Worm (Caenorhabditis elegans) whole organism, late embryonic: ENCODE measurements around the gene F46F5.8.

Source experiments
- C08G9.2 ChIP-seq: sonication (generic microtip); optimal IDR thresholded peaks from 2 replicates; lab custom pipeline; 2016; ENCODE audit warnings: mild to moderate bottlenecking, missing genetic modification characterization, moderate library complexity, missing compliant biosample characterization
- K09A11.1 ChIP-seq: sonication (generic microtip); optimal IDR thresholded peaks from 2 replicates; lab custom pipeline; 2017; ENCODE audit warnings: antibody characterized with exemption, mild to moderate bottlenecking, missing genetic modification characterization, missing compliant biosample characterization; ENCODE audit not compliant: insufficient read depth
- T23F11.4 ChIP-seq: fragments of 200-800 bp; sonication (Bioruptor generic); optimal IDR thresholded peaks from 2 replicates; lab custom pipeline; 2018; ENCODE audit warnings: mild to moderate bottlenecking, missing genetic modification characterization, missing compliant biosample characterization
- ceh-18 ChIP-seq: sonication (generic microtip); optimal IDR thresholded peaks from 2 replicates; lab custom pipeline; 2016; ENCODE audit warnings: missing genetic modification characterization, missing compliant biosample characterization
- ceh-19 ChIP-seq: fragments of 200-800 bp; sonication (Bioruptor generic); optimal IDR thresholded peaks from 2 replicates; lab custom pipeline; 2018; ENCODE audit warnings: mild to moderate bottlenecking, missing genetic modification characterization, missing compliant biosample characterization
- ceh-2 ChIP-seq: sonication (generic microtip); optimal IDR thresholded peaks from 2 replicates; lab custom pipeline; 2016; ENCODE audit warnings: missing genotype, missing genetic modification characterization, missing compliant biosample characterization
- ceh-22 ChIP-seq: sonication (generic microtip); optimal IDR thresholded peaks from 2 replicates; lab custom pipeline; 2017; ENCODE audit warnings: missing biosample characterization, missing genetic modification characterization
- ceh-30 ChIP-seq: fragments of 150-350 bp; optimal IDR thresholded peaks from 2 replicates; lab custom pipeline; 2014; ENCODE audit warnings: missing biosample characterization, missing genetic modification characterization
- ceh-31 ChIP-seq: sonication (generic microtip); optimal IDR thresholded peaks from 2 replicates; lab custom pipeline; 2016; ENCODE audit warnings: missing genetic modification characterization, missing compliant biosample characterization
- ceh-34 ChIP-seq: sonication (generic microtip); optimal IDR thresholded peaks from 2 replicates; lab custom pipeline; 2016; ENCODE audit warnings: mild to moderate bottlenecking, missing genetic modification characterization, missing compliant biosample characterization
- ceh-45 ChIP-seq: fragments of 200-800 bp; sonication (Bioruptor generic); IDR thresholded peaks from 2 replicates; pipeline ENCODE4 v1.3.6; 2022; ENCODE audit warnings: missing genetic modification reagents, missing genetic modification characterization, missing compliant biosample characterization
- ceh-48 ChIP-seq: sonication (generic microtip); optimal IDR thresholded peaks from 2 replicates; lab custom pipeline; 2016; ENCODE audit warnings: missing genetic modification characterization, inconsistent platforms, missing compliant biosample characterization
- che-1 ChIP-seq: sonication (generic microtip); optimal IDR thresholded peaks from 2 replicates; lab custom pipeline; 2016; ENCODE audit warnings: mild to moderate bottlenecking, missing genetic modification characterization, missing compliant biosample characterization
- elt-2 ChIP-seq: sonication (generic microtip); optimal IDR thresholded peaks from 2 replicates; lab custom pipeline; 2016; ENCODE audit warnings: missing genetic modification reagents, missing genetic modification characterization, missing compliant biosample characterization
- elt-4 ChIP-seq: sonication (generic microtip); optimal IDR thresholded peaks from 2 replicates; lab custom pipeline; 2016; ENCODE audit warnings: missing genetic modification characterization, missing compliant biosample characterization
- ets-4 ChIP-seq: sonication (generic microtip); optimal IDR thresholded peaks from 2 replicates; lab custom pipeline; 2016; ENCODE audit warnings: missing genetic modification characterization, missing compliant biosample characterization
- fax-1 ChIP-seq: sonication (generic microtip); optimal IDR thresholded peaks from 2 replicates; lab custom pipeline; 2016; ENCODE audit warnings: missing genotype, missing genetic modification characterization, missing compliant biosample characterization
- fkh-10 ChIP-seq: fragments of 150-350 bp; optimal IDR thresholded peaks from 2 replicates; lab custom pipeline; 2014; ENCODE audit warnings: missing biosample characterization, missing genetic modification reagents, missing genetic modification characterization
- gmeb-2 ChIP-seq: sonication (generic microtip); optimal IDR thresholded peaks from 2 replicates; lab custom pipeline; 2016; ENCODE audit warnings: missing genetic modification characterization, inconsistent platforms, missing compliant biosample characterization
- madf-2 ChIP-seq: sonication (generic microtip); optimal IDR thresholded peaks from 2 replicates; lab custom pipeline; 2017; ENCODE audit warnings: missing genetic modification characterization, missing compliant biosample characterization
- nfya-1 ChIP-seq: sonication (generic microtip); optimal IDR thresholded peaks from 2 replicates; lab custom pipeline; 2017; ENCODE audit warnings: missing genetic modification characterization, mild to moderate bottlenecking, missing compliant biosample characterization, antibody characterized with exemption, moderate library complexity
- nhr-11 ChIP-seq: fragments of 150-350 bp; optimal IDR thresholded peaks from 2 replicates; lab custom pipeline; 2014; ENCODE audit warnings: missing biosample characterization, missing genetic modification characterization
- pax-1 ChIP-seq: fragments of 150-350 bp; optimal IDR thresholded peaks from 2 replicates; lab custom pipeline; 2014; ENCODE audit warnings: missing biosample characterization, missing genetic modification characterization
- pha-4 ChIP-seq: fragments of 150-350 bp; optimal IDR thresholded peaks from 2 replicates; lab custom pipeline; 2018; ENCODE audit warnings: missing biosample characterization, missing genetic modification reagents, missing genetic modification characterization
- pqm-1 ChIP-seq: sonication (generic microtip); optimal IDR thresholded peaks from 2 replicates; lab custom pipeline; 2016; ENCODE audit warnings: missing genetic modification characterization, missing compliant biosample characterization
- pros-1 ChIP-seq: fragments of 150-350 bp; optimal IDR thresholded peaks from 2 replicates; lab custom pipeline; 2014; ENCODE audit warnings: missing biosample characterization, missing genetic modification reagents, missing genetic modification characterization
- ref-2 ChIP-seq: sonication (generic microtip); optimal IDR thresholded peaks from 2 replicates; lab custom pipeline; 2016; ENCODE audit warnings: missing genetic modification characterization, missing compliant biosample characterization
- sdc-2 ChIP-seq: sonication (generic microtip); optimal IDR thresholded peaks from 2 replicates; lab custom pipeline; 2016; ENCODE audit warnings: missing genotype, missing genetic modification characterization, missing compliant biosample characterization
- tbx-2 ChIP-seq: sonication (generic microtip); optimal IDR thresholded peaks from 2 replicates; lab custom pipeline; 2016; ENCODE audit warnings: missing genetic modification characterization, missing compliant biosample characterization
- tbx-7 ChIP-seq: sonication (generic microtip); optimal IDR thresholded peaks from 2 replicates; lab custom pipeline; 2016; ENCODE audit warnings: missing genotype, missing genetic modification characterization, missing compliant biosample characterization
- ttx-3 ChIP-seq: sonication (generic microtip); optimal IDR thresholded peaks from 2 replicates; lab custom pipeline; 2016; ENCODE audit warnings: missing genetic modification reagents, missing genetic modification characterization, missing compliant biosample characterization
- unc-3 ChIP-seq, 2 experiments: fragments of 200-800 bp in 1 of 2; sonication (Bioruptor generic) in 1 of 2; sonication (generic microtip) in 1 of 2; conservative IDR thresholded peaks in 1 of 2; optimal IDR thresholded peaks in 1 of 2; 2 replicates each; pipeline versions ENCODE4 v1.3.6 to Lab custom; 2016 to 2022; ENCODE audit warnings: missing compliant biosample characterization in 2 of 2, missing genetic modification characterization in 2 of 2, missing genetic modification reagents in 1 of 2
- unc-55 ChIP-seq: sonication (generic microtip); optimal IDR thresholded peaks from 2 replicates; lab custom pipeline; 2017; ENCODE audit warnings: missing biosample characterization, missing genetic modification reagents, missing genetic modification characterization
- unc-86 ChIP-seq: sonication (generic microtip); optimal IDR thresholded peaks from 2 replicates; lab custom pipeline; 2016; ENCODE audit warnings: missing genetic modification characterization, missing compliant biosample characterization
- zip-5 ChIP-seq: sonication (generic microtip); optimal IDR thresholded peaks from 2 replicates; lab custom pipeline; 2016; ENCODE audit warnings: missing genetic modification characterization, missing compliant biosample characterization

The F46F5.8 gene

ce11 chrII:821514-821913 lies at the start of gene F46F5.8:
Gene F46F5.8 (minus strand): TSS chrII:821614.
- no peak for TF ChIP-seq pax-1 (tag; lab: Kevin White, UChicago)
- TF ChIP-seq fax-1: no peak
- TF ChIP-seq tbx-2 (tag; lab: Kevin White, UChicago): no peak
- TF ChIP-seq ceh-2 (tag; lab: Kevin White, UChicago): no peak
- no peak for TF ChIP-seq unc-86 (tag; lab: Kevin White, UChicago)
- TF ChIP-seq ceh-22 (tag; lab: Kevin White, UChicago): no peak
- no peak for TF ChIP-seq zip-5 (tag; lab: Kevin White, UChicago)
- TF ChIP-seq madf-2 (tag; lab: Kevin White, UChicago): no peak
- no peak for TF ChIP-seq tbx-7 (tag; lab: Kevin White, UChicago)
- TF ChIP-seq C08G9.2 (tag; lab: Kevin White, UChicago): no peak
- TF ChIP-seq pros-1 (tag; lab: Kevin White, UChicago): no peak
- TF ChIP-seq ceh-31 (tag; lab: Kevin White, UChicago): no peak
- no peak for TF ChIP-seq ttx-3 (tag; lab: Kevin White, UChicago)
- no peak for TF ChIP-seq elt-2 (tag; lab: Kevin White, UChicago)
- TF ChIP-seq ceh-18: no peak
- TF ChIP-seq T23F11.4 (GFP tag; lab: Kevin White, UChicago): no peak
- TF ChIP-seq ceh-45 (GFP tag; lab: Robert Waterston, UW): no peak

- TF ChIP-seq ets-4 (tag; lab: Kevin White, UChicago) (no peak), ceh-18 (no peak), nfya-1 (tag; lab: Kevin White, UChicago) (no peak), nhr-11 (tag; lab: Kevin White, UChicago) (no peak), sdc-2 (tag; lab: Kevin White, UChicago) (no peak), elt-4 (no peak), K09A11.1 (no peak), pha-4 (no peak), pqm-1 (no peak), gmeb-2 (no peak)
Observed at ce11 chrII:869316-869715, 47.9 kb upstream of the F46F5.8 start.

ce11 chrII:868240-868864 lies 46.9 kb upstream of the F46F5.8 start, which contains the start of gene fbxc-51:
Gene fbxc-51 (plus strand): TSS chrII:868814.
- TF ChIP-seq elt-2 (tag; lab: Kevin White, UChicago): peak; percentile 30
- TF ChIP-seq fkh-10 (GFP tag; lab: Kevin White, UChicago): no peak
- no peak for TF ChIP-seq unc-55 (GFP tag; lab: Kevin White, UChicago)
- TF ChIP-seq ceh-31 (tag; lab: Kevin White, UChicago): no peak
- TF ChIP-seq pha-4: no peak
- TF ChIP-seq, all 69 proteins: peak for 1

- no peak for TF ChIP-seq unc-86 (tag; lab: Kevin White, UChicago)
- TF ChIP-seq ceh-48: no peak
Observed at ce11 chrII:866801-867200, 45.4 kb upstream of the F46F5.8 start, which contains the start of gene Y46B2A.3. Gene Y46B2A.3 (minus strand): TSS chrII:866901.

- TF ChIP-seq sdc-2 (tag; lab: Kevin White, UChicago): no peak
- TF ChIP-seq ceh-45 (GFP tag; lab: Robert Waterston, UW): no peak
- no peak for TF ChIP-seq ceh-30 (tag; lab: Kevin White, UChicago)
- no peak for TF ChIP-seq unc-3 (GFP tag; conservative IDR thresholded peaks at IDR 0.05; lab: Robert Waterston, UW)
- no peak for TF ChIP-seq unc-3 (tag; optimal IDR thresholded peaks at IDR 0.05; lab: Kevin White, UChicago)
- TF ChIP-seq fkh-10 (GFP tag; lab: Kevin White, UChicago): no peak
- TF ChIP-seq ceh-19 (GFP tag; lab: Kevin White, UChicago): no peak
- TF ChIP-seq che-1 (tag; lab: Kevin White, UChicago): no peak
- no peak for TF ChIP-seq ceh-34 (tag; lab: Kevin White, UChicago)
- TF ChIP-seq fax-1: no peak
- TF ChIP-seq ref-2 (tag; lab: Kevin White, UChicago): no peak
Observed at ce11 chrII:861564-861963, 40.1 kb upstream of the F46F5.8 start, which contains the start of gene Y46B2A.4. Gene Y46B2A.4 (plus strand): TSS chrII:861864.
